Fruit fly (Drosophila melanogaster) whole organism, embryonic: ENCODE data around the gene CG11999.

Experiments
- ATbp ChIP-seq: fragments of 200-800 bp; sonication (Bioruptor generic); optimal IDR thresholded peaks from 2 replicates; lab custom pipeline; 2017; ENCODE audit warnings: missing biosample characterization, mild to moderate bottlenecking, missing genetic modification characterization, missing genetic modification reagents
- Aef1 ChIP-seq: fragments of 200-800 bp; sonication (Bioruptor generic); IDR thresholded peaks from 3 replicates; pipeline ENCODE4 v1.3.6; 2022; ENCODE audit warnings: missing biosample characterization, missing genetic modification characterization
- Asciz ChIP-seq: fragments of 200-800 bp; sonication (Bioruptor generic); optimal IDR thresholded peaks from 2 replicates; lab custom pipeline; 2017; ENCODE audit warnings: missing biosample characterization, mild to moderate bottlenecking, missing genetic modification characterization, missing genetic modification reagents
- CG11723 ChIP-seq: fragments of 200-800 bp; sonication (Bioruptor generic); optimal IDR thresholded peaks from 2 replicates; lab custom pipeline; 2017; ENCODE audit warnings: missing biosample characterization, mild to moderate bottlenecking, missing genetic modification characterization
- CG12155 ChIP-seq: fragments of 200-800 bp; sonication (Bioruptor generic); optimal IDR thresholded peaks from 3 replicates; lab custom pipeline; 2016; ENCODE audit warnings: missing biosample characterization, missing genetic modification characterization
- CG14014 ChIP-seq: fragments of 200-800 bp; sonication (Bioruptor generic); IDR thresholded peaks from 2 replicates; pipeline ENCODE4 v1.3.6; 2022; ENCODE audit warnings: missing biosample characterization, missing genetic modification characterization
- CG14965 ChIP-seq: fragments of 200-800 bp; sonication (Bioruptor generic); optimal IDR thresholded peaks from 2 replicates; lab custom pipeline; 2016; ENCODE audit warnings: missing biosample characterization, missing genetic modification characterization, borderline replicate concordance
- CG30403 ChIP-seq: fragments of 200-800 bp; sonication (Bioruptor generic); optimal IDR thresholded peaks from 3 replicates; lab custom pipeline; 2016; ENCODE audit warnings: missing biosample characterization, missing genetic modification characterization
- CG32772 ChIP-seq: fragments of 200-800 bp; sonication (Bioruptor generic); IDR thresholded peaks from 2 replicates; pipeline ENCODE4 v1.3.6; 2022; ENCODE audit warnings: missing biosample characterization, missing genetic modification characterization
- CG33213 ChIP-seq: fragments of 200-800 bp; sonication (Bioruptor generic); optimal IDR thresholded peaks from 3 replicates; lab custom pipeline; 2016; ENCODE audit warnings: missing biosample characterization, missing genetic modification characterization
- CG3407 ChIP-seq: fragments of 200-800 bp; sonication (Bioruptor generic); optimal IDR thresholded peaks from 2 replicates; lab custom pipeline; 2018; ENCODE audit warnings: missing biosample characterization, mild to moderate bottlenecking, missing genetic modification characterization
- CG3838 ChIP-seq: fragments of 200-800 bp; sonication (Bioruptor generic); optimal IDR thresholded peaks from 3 replicates; lab custom pipeline; 2016; ENCODE audit warnings: missing biosample characterization, missing genetic modification characterization
- CG3847 ChIP-seq: fragments of 200-800 bp; sonication (Bioruptor generic); IDR thresholded peaks from 2 replicates; pipeline ENCODE4 v1.3.6; 2022; ENCODE audit warnings: missing biosample characterization, missing genetic modification characterization
- CG4282 ChIP-seq: fragments of 200-800 bp; sonication (Bioruptor generic); optimal IDR thresholded peaks from 2 replicates; lab custom pipeline; 2016; ENCODE audit warnings: missing biosample characterization, missing genetic modification characterization
- CG4360 ChIP-seq: fragments of 200-800 bp; sonication (Bioruptor generic); IDR thresholded peaks from 2 replicates; pipeline ENCODE4 v1.3.6; 2022; ENCODE audit warnings: missing biosample characterization, missing genetic modification characterization
- CG4424 ChIP-seq: fragments of 200-800 bp; sonication (Bioruptor generic); optimal IDR thresholded peaks from 3 replicates; lab custom pipeline; 2016; ENCODE audit warnings: missing biosample characterization, missing genetic modification characterization
- CG6813 ChIP-seq: fragments of 200-800 bp; sonication (Bioruptor generic); optimal IDR thresholded peaks from 2 replicates; lab custom pipeline; 2017; ENCODE audit warnings: missing biosample characterization, missing genetic modification characterization, mild to moderate bottlenecking, moderate library complexity, missing genetic modification reagents
- CG7556 ChIP-seq: fragments of 200-800 bp; sonication (Bioruptor generic); optimal IDR thresholded peaks from 2 replicates; lab custom pipeline; 2017; ENCODE audit warnings: missing biosample characterization, mild to moderate bottlenecking, missing genetic modification characterization
- CG7963 ChIP-seq: fragments of 200-800 bp; sonication (Bioruptor generic); IDR thresholded peaks from 3 replicates; pipeline ENCODE4 v1.3.6; 2022; ENCODE audit warnings: missing biosample characterization, missing genetic modification characterization; ENCODE audit not compliant: partially characterized antibody
- CG8359 ChIP-seq: fragments of 200-800 bp; sonication (Bioruptor generic); optimal IDR thresholded peaks from 2 replicates; lab custom pipeline; 2017; ENCODE audit warnings: missing biosample characterization, mild to moderate bottlenecking, missing genetic modification characterization, borderline replicate concordance
- Camta ChIP-seq: fragments of 200-800 bp; sonication (Bioruptor generic); optimal IDR thresholded peaks from 2 replicates; lab custom pipeline; 2016; ENCODE audit warnings: missing biosample characterization, missing genetic modification characterization
- Dip2 ChIP-seq: fragments of 200-800 bp; sonication (Bioruptor generic); IDR thresholded peaks from 2 replicates; pipeline ENCODE4 v1.3.6; 2022; ENCODE audit warnings: missing biosample characterization, missing genetic modification characterization
- HmgD ChIP-seq: fragments of 200-800 bp; sonication (Bioruptor generic); optimal IDR thresholded peaks from 3 replicates; lab custom pipeline; 2016; ENCODE audit warnings: missing biosample characterization, missing genetic modification characterization
- MBD-R2 ChIP-seq: fragments of 200-800 bp; sonication (Bioruptor generic); IDR thresholded peaks from 2 replicates; pipeline ENCODE4 v1.3.6; 2022; ENCODE audit warnings: missing biosample characterization, missing genetic modification characterization
- Meics ChIP-seq: fragments of 200-800 bp; sonication (Bioruptor generic); optimal IDR thresholded peaks from 2 replicates; lab custom pipeline; 2017; ENCODE audit warnings: missing biosample characterization, mild to moderate bottlenecking, missing genetic modification characterization
- Mrtf ChIP-seq: fragments of 200-800 bp; sonication (Bioruptor generic); IDR thresholded peaks from 3 replicates; pipeline ENCODE4 v1.3.6; 2022; ENCODE audit warnings: missing biosample characterization, missing genetic modification characterization
- Nf-YC ChIP-seq: fragments of 200-800 bp; optimal IDR thresholded peaks from 3 replicates; lab custom pipeline; 2019; ENCODE audit warnings: missing biosample characterization, mild to moderate bottlenecking, missing genetic modification characterization, moderate library complexity
- NfI ChIP-seq: fragments of 200-800 bp; sonication (Bioruptor generic); optimal IDR thresholded peaks from 3 replicates; lab custom pipeline; 2018; ENCODE audit warnings: missing biosample characterization, mild to moderate bottlenecking, missing genetic modification characterization, moderate library complexity
- Optix ChIP-seq: fragments of 200-800 bp; sonication (Bioruptor generic); IDR thresholded peaks from 3 replicates; pipeline ENCODE4 v1.3.6; 2022; ENCODE audit warnings: missing biosample characterization, missing genetic modification characterization
- PHDP ChIP-seq: fragments of 200-800 bp; sonication (Bioruptor generic); optimal IDR thresholded peaks from 3 replicates; lab custom pipeline; 2018; ENCODE audit warnings: missing biosample characterization, mild to moderate bottlenecking, missing genetic modification characterization, moderate library complexity
- Pdp1 ChIP-seq, 2 experiments: fragments of 200-800 bp; sonication (Bioruptor generic); optimal IDR thresholded peaks; 3 replicates each; lab custom pipeline; 2016; ENCODE audit warnings: missing biosample characterization in 2 of 2, missing genetic modification characterization in 2 of 2, mild to moderate bottlenecking in 1 of 2, moderate library complexity in 1 of 2
- Sox102F ChIP-seq: fragments of 200-800 bp; sonication (Bioruptor generic); optimal IDR thresholded peaks from 2 replicates; lab custom pipeline; 2018; ENCODE audit warnings: missing biosample characterization, mild to moderate bottlenecking, missing genetic modification characterization, moderate library complexity
- Xrp1 ChIP-seq: fragments of 200-800 bp; sonication (Bioruptor generic); IDR thresholded peaks from 2 replicates; pipeline ENCODE4 v1.3.6; 2022; ENCODE audit warnings: missing biosample characterization, missing genetic modification characterization
- ase ChIP-seq: fragments of 200-800 bp; sonication (Bioruptor generic); IDR thresholded peaks from 3 replicates; pipeline ENCODE4 v1.3.6; 2022; ENCODE audit warnings: missing biosample characterization, missing genetic modification characterization
- dpn ChIP-seq, 2 experiments: fragments of 200-800 bp; sonication (Bioruptor generic); optimal IDR thresholded peaks; 3 replicates each; lab custom pipeline; 2016; ENCODE audit warnings: missing biosample characterization in 2 of 2, missing genetic modification characterization in 2 of 2
- klu ChIP-seq: fragments of 200-800 bp; sonication (Bioruptor generic); IDR thresholded peaks from 2 replicates; pipeline ENCODE4 v1.3.6; 2022; ENCODE audit warnings: missing biosample characterization, missing genetic modification characterization
- lab ChIP-seq: fragments of 200-800 bp; sonication (Bioruptor generic); optimal IDR thresholded peaks from 3 replicates; lab custom pipeline; 2017; ENCODE audit warnings: missing biosample characterization, missing genetic modification characterization, mild to moderate bottlenecking, moderate library complexity, missing genetic modification reagents
- lilli ChIP-seq: fragments of 200-800 bp; sonication (Bioruptor generic); optimal IDR thresholded peaks from 3 replicates; lab custom pipeline; 2016; ENCODE audit warnings: missing biosample characterization, missing genetic modification characterization
- lov ChIP-seq, 2 experiments: fragments of 200-800 bp in 1 of 2; fragments of >200 bp in 1 of 2; sonication (Bioruptor generic) in 1 of 2; IDR thresholded peaks in 1 of 2; optimal IDR thresholded peaks in 1 of 2; 2 replicates in 1 of 2; 3 replicates in 1 of 2; pipeline versions ENCODE4 v1.3.6 to Lab custom; 2017 to 2022; ENCODE audit warnings: missing biosample characterization in 1 of 2, missing genetic modification characterization in 1 of 2
- nmo ChIP-seq: fragments of 200-800 bp; sonication (Bioruptor generic); optimal IDR thresholded peaks from 2 replicates; lab custom pipeline; 2018; ENCODE audit warnings: missing biosample characterization, mild to moderate bottlenecking, missing genetic modification characterization, moderate library complexity
- phol ChIP-seq: fragments of 200-800 bp; sonication (Bioruptor generic); optimal IDR thresholded peaks from 3 replicates; lab custom pipeline; 2018; ENCODE audit warnings: missing biosample characterization, mild to moderate bottlenecking, missing genetic modification characterization, moderate library complexity
- pita ChIP-seq: fragments of 200-800 bp; sonication (Bioruptor generic); optimal IDR thresholded peaks from 2 replicates; lab custom pipeline; 2017; ENCODE audit warnings: missing biosample characterization, mild to moderate bottlenecking, missing genetic modification characterization
- sd ChIP-seq: fragments of 200-800 bp; sonication (Bioruptor generic); optimal IDR thresholded peaks from 3 replicates; lab custom pipeline; 2018; ENCODE audit warnings: missing biosample characterization, mild to moderate bottlenecking, missing genetic modification characterization, moderate library complexity
- sens ChIP-seq: fragments of 200-800 bp; sonication (Bioruptor generic); peaks from one replicate; lab custom pipeline; 2016; ENCODE audit warnings: missing biosample characterization, missing genetic modification characterization
- sima ChIP-seq: fragments of 200-800 bp; sonication (Bioruptor generic); optimal IDR thresholded peaks from 2 replicates; lab custom pipeline; 2016; ENCODE audit warnings: missing biosample characterization, missing genetic modification characterization
- sug ChIP-seq: fragments of 200-800 bp; optimal IDR thresholded peaks from 2 replicates; lab custom pipeline; 2019; ENCODE audit warnings: missing biosample characterization, mild to moderate bottlenecking, missing genetic modification characterization, moderate library complexity
- toy ChIP-seq: fragments of 200-800 bp; sonication (Bioruptor generic); IDR thresholded peaks from 2 replicates; pipeline ENCODE4 v1.3.6; 2022; ENCODE audit warnings: missing biosample characterization, missing genetic modification characterization
- tup ChIP-seq: fragments of 200-800 bp; sonication (Bioruptor generic); optimal IDR thresholded peaks from 2 replicates; lab custom pipeline; 2016; ENCODE audit warnings: missing biosample characterization, mild to moderate bottlenecking, missing genetic modification characterization, moderate library complexity
- vfl ChIP-seq: fragments of 200-800 bp; sonication (Bioruptor generic); optimal IDR thresholded peaks from 2 replicates; lab custom pipeline; 2016; ENCODE audit warnings: missing biosample characterization, missing genetic modification characterization
- zf30C ChIP-seq: fragments of 200-800 bp; sonication (Bioruptor generic); optimal IDR thresholded peaks from 3 replicates; lab custom pipeline; 2018; ENCODE audit warnings: missing biosample characterization, mild to moderate bottlenecking, missing genetic modification characterization

CG11999 gene

dm6 chr3R:5323741-5324538 lies 30.6 kb downstream of the CG11999 start (continued):
- no peak for TF ChIP-seq klu (GFP tag; lab: Robert Waterston, UW)
- no peak for TF ChIP-seq ATbp (GFP tag; lab: Kevin White, UChicago)
- no peak for TF ChIP-seq tup (GFP tag; lab: Kevin White, UChicago)
- TF ChIP-seq CG4282 (GFP tag; lab: Kevin White, UChicago): no peak
- TF ChIP-seq CG32772: no peak
- no peak for TF ChIP-seq zf30C (GFP tag; lab: Kevin White, UChicago)
- TF ChIP-seq vfl (GFP tag; lab: Kevin White, UChicago): no peak
- TF ChIP-seq NfI (GFP tag; lab: Kevin White, UChicago): no peak
- TF ChIP-seq CG33213 (GFP tag; lab: Kevin White, UChicago): no peak
- TF ChIP-seq CG12155 (GFP tag; lab: Kevin White, UChicago): no peak
- TF ChIP-seq CG14965 (GFP tag; lab: Kevin White, UChicago): no peak
- TF ChIP-seq CG7556: no peak
- no peak for TF ChIP-seq PHDP (tag; lab: Kevin White, UChicago)
- no peak for TF ChIP-seq CG30403 (GFP tag; lab: Kevin White, UChicago)
- TF ChIP-seq HmgD (GFP tag; lab: Kevin White, UChicago): no peak
- TF ChIP-seq Aef1 (GFP tag; lab: Robert Waterston, UW): no peak
- no peak for TF ChIP-seq CG4360
- no peak for TF ChIP-seq nmo (GFP tag; lab: Kevin White, UChicago)
- TF ChIP-seq Dip2 (GFP tag; lab: Robert Waterston, UW): no peak
- no peak for TF ChIP-seq CG8359 (GFP tag; lab: Kevin White, UChicago)
- TF ChIP-seq Camta (GFP tag; lab: Kevin White, UChicago): no peak
- TF ChIP-seq Xrp1 (GFP tag; lab: Robert Waterston, UW): no peak
- no peak for TF ChIP-seq sd (tag; lab: Kevin White, UChicago)
- TF ChIP-seq phol (tag; lab: Kevin White, UChicago): no peak
- TF ChIP-seq CG3407 (GFP tag; lab: Kevin White, UChicago): no peak
- no peak for TF ChIP-seq Asciz (GFP tag; lab: Kevin White, UChicago)
- TF ChIP-seq toy: no peak
- no peak for TF ChIP-seq Sox102F
- no peak for TF ChIP-seq lov (optimal IDR thresholded peaks at IDR 0.05; lab: Kevin White, UChicago)
- no peak for TF ChIP-seq lov (GFP tag; IDR thresholded peaks at IDR 0.05; lab: Robert Waterston, UW)
- TF ChIP-seq pita: no peak
- no peak for TF ChIP-seq dpn (GFP tag; optimal IDR thresholded peaks at IDR 0.05; lab: Kevin White, UChicago)
- TF ChIP-seq MBD-R2 (GFP tag; lab: Robert Waterston, UW): no peak
- no peak for TF ChIP-seq Meics (GFP tag; lab: Kevin White, UChicago)
- no peak for TF ChIP-seq CG3847 (GFP tag; lab: Robert Waterston, UW)
- no peak for TF ChIP-seq CG3838
- no peak for TF ChIP-seq ase
- peak in 1 of 2 experiments; percentile 1 for TF ChIP-seq Pdp1 (GFP tag; optimal IDR thresholded peaks at IDR 0.05; lab: Kevin White, UChicago)
- no peak for TF ChIP-seq Optix
- peak; percentile 78 for TF ChIP-seq sens (GFP tag; lab: Kevin White, UChicago)
- TF ChIP-seq CG4424 (GFP tag; lab: Kevin White, UChicago): no peak
- no peak for TF ChIP-seq CG7963 (GFP tag; lab: Robert Waterston, UW)
- TF ChIP-seq sima (GFP tag; lab: Kevin White, UChicago): no peak
- TF ChIP-seq CG14014 (GFP tag; lab: Robert Waterston, UW): no peak
- TF ChIP-seq CG11723 (GFP tag; lab: Kevin White, UChicago): no peak
- TF ChIP-seq CG6813 (GFP tag; lab: Kevin White, UChicago): no peak
- no peak for TF ChIP-seq Mrtf (GFP tag; lab: Robert Waterston, UW)
- peak; percentile 37 for TF ChIP-seq lab (GFP tag; lab: Kevin White, UChicago)
- TF ChIP-seq Nf-YC (tag; lab: Kevin White, UChicago): no peak
- peak; percentile 0 for TF ChIP-seq sug (tag; lab: Kevin White, UChicago)
- TF ChIP-seq lilli (GFP tag; lab: Kevin White, UChicago): no peak
